Fruit fly (Drosophila melanogaster) whole organism: ENCODE data around the gene DIP-epsilon.

Experiments
- CG8478 ChIP-seq: fragments of >200 bp; optimal IDR thresholded peaks from 2 replicates; lab custom pipeline; 2018; ENCODE audit warnings: inconsistent platforms
- Dll ChIP-seq: fragments of >200 bp; optimal IDR thresholded peaks from 2 replicates; lab custom pipeline; 2017
- EcR ChIP-seq, 2 experiments: fragments of >200 bp; optimal IDR thresholded peaks; 2 replicates each; lab custom pipeline; 2017; ENCODE audit warnings: missing biosample characterization in 2 of 2, missing genetic modification characterization in 2 of 2, missing genetic modification reagents in 2 of 2
- pan ChIP-seq: fragments of >200 bp; optimal IDR thresholded peaks from 2 replicates; lab custom pipeline; 2017
- psq ChIP-seq: fragments of >200 bp; optimal IDR thresholded peaks from 2 replicates; lab custom pipeline; 2017
- usp ChIP-seq: fragments of >200 bp; optimal IDR thresholded peaks from 2 replicates; lab custom pipeline; 2017; ENCODE audit warnings: missing biosample characterization, missing genetic modification characterization, mixed read lengths

dm6 chr2L:6424198-6424597 lies 13.1 kb upstream of the DIP-epsilon start, which contains the start of gene Fic:
- TF ChIP-seq EcR (GFP tag; optimal IDR thresholded peaks at IDR 0.05; lab: Kevin White, UChicago) (no peak), Dll (lab: Kevin White, UChicago) (no peak), usp (GFP tag; lab: Kevin White, UChicago) (no peak), psq (lab: Kevin White, UChicago) (no peak), CG8478 (lab: Kevin White, UChicago) (no peak), pan (lab: Kevin White, UChicago) (no peak)
